Fruit fly (Drosophila melanogaster): ENCODE data around the gene PlexA.

DNA sequence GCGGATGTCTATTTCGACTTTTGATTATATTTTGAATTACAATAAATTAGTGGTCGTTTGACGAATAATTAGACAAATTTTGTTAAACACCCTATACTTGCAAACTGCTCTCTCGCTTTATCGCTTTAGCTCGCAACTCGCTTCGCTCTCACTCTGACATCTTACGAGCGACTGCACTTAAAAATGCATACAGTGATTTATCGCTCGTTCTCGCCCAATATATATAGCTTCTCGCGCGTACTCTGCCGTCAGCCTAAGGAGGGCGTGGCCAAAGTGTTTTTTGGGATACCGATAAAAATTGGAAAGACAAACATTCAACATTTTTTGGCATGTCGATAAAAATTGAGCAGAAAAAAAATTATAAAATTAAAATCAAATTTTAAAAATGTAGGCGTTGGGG, 18.5 kb downstream of the PlexA start:
- TF ChIP-seq CG8478 (optimal IDR thresholded peaks at IDR 0.05) (no peak), CTCF (optimal IDR thresholded peaks at IDR 0.05) (no peak)
